Fruit fly (Drosophila melanogaster) whole organism, embryonic: ENCODE results near the gene CG11726.

Source experiments
- CG10147 ChIP-seq: fragments of 200-800 bp; sonication (Bioruptor generic); optimal IDR thresholded peaks from 2 replicates; lab custom pipeline; 2019; ENCODE audit warnings: missing biosample characterization, mild to moderate bottlenecking, missing genetic modification characterization, moderate library complexity
- CG10209 ChIP-seq: fragments of 200-800 bp; sonication (Bioruptor generic); optimal IDR thresholded peaks from 3 replicates; lab custom pipeline; 2017; ENCODE audit warnings: missing biosample characterization, mild to moderate bottlenecking, missing genetic modification characterization, missing genetic modification reagents
- CG10462 ChIP-seq: fragments of 200-800 bp; sonication (Bioruptor generic); optimal IDR thresholded peaks from 2 replicates; lab custom pipeline; 2016; ENCODE audit warnings: missing biosample characterization, missing genetic modification characterization
- CG11247 ChIP-seq: fragments of 200-800 bp; sonication (Bioruptor generic); IDR thresholded peaks from 2 replicates; pipeline ENCODE4 v1.3.6; 2022; ENCODE audit warnings: missing biosample characterization, missing genetic modification characterization
- CG12299 ChIP-seq: fragments of 200-800 bp; sonication (Bioruptor generic); optimal IDR thresholded peaks from 2 replicates; lab custom pipeline; 2018; ENCODE audit warnings: missing biosample characterization, mild to moderate bottlenecking, missing genetic modification characterization
- CG12744 ChIP-seq: fragments of 200-800 bp; sonication (Bioruptor generic); optimal IDR thresholded peaks from 2 replicates; lab custom pipeline; 2016; ENCODE audit warnings: missing biosample characterization, missing genetic modification characterization
- CG14441 ChIP-seq: fragments of 200-800 bp; sonication (Bioruptor generic); IDR thresholded peaks from 2 replicates; pipeline ENCODE4 v1.3.6; 2022; ENCODE audit warnings: missing biosample characterization, missing genetic modification characterization
- CG14860 ChIP-seq: fragments of 200-800 bp; sonication (Bioruptor generic); IDR thresholded peaks from 3 replicates; pipeline ENCODE4 v1.3.6; 2022; ENCODE audit warnings: missing biosample characterization, missing genetic modification characterization; ENCODE audit not compliant: partially characterized antibody
- CG14965 ChIP-seq: fragments of 200-800 bp; sonication (Bioruptor generic); optimal IDR thresholded peaks from 2 replicates; lab custom pipeline; 2016; ENCODE audit warnings: missing biosample characterization, missing genetic modification characterization, borderline replicate concordance
- CG16813 ChIP-seq: fragments of 200-800 bp; sonication (Bioruptor generic); IDR thresholded peaks from 3 replicates; pipeline ENCODE4 v1.3.6; 2022; ENCODE audit warnings: missing biosample characterization, missing genetic modification characterization; ENCODE audit not compliant: partially characterized antibody
- CG18011 ChIP-seq: fragments of 200-800 bp; sonication (Bioruptor generic); optimal IDR thresholded peaks from 2 replicates; lab custom pipeline; 2017; ENCODE audit warnings: missing biosample characterization, missing genetic modification characterization, mild to moderate bottlenecking, moderate library complexity, missing genotype
- CG30020 ChIP-seq: fragments of 200-800 bp; optimal IDR thresholded peaks from 2 replicates; lab custom pipeline; 2019; ENCODE audit warnings: missing biosample characterization, mild to moderate bottlenecking, missing genetic modification characterization, moderate library complexity
- CG31224 ChIP-seq: fragments of 200-800 bp; sonication (Bioruptor generic); IDR thresholded peaks from 2 replicates; pipeline ENCODE4 v1.3.6; 2022; ENCODE audit warnings: missing biosample characterization, missing genetic modification characterization
- CG31388 ChIP-seq: fragments of 200-800 bp; sonication (Bioruptor generic); optimal IDR thresholded peaks from 2 replicates; lab custom pipeline; 2016; ENCODE audit warnings: missing biosample characterization, missing genetic modification characterization
- CG32772 ChIP-seq: fragments of 200-800 bp; sonication (Bioruptor generic); IDR thresholded peaks from 2 replicates; pipeline ENCODE4 v1.3.6; 2022; ENCODE audit warnings: missing biosample characterization, missing genetic modification characterization
- CG34422 ChIP-seq: fragments of 200-800 bp; sonication (Bioruptor generic); IDR thresholded peaks from 3 replicates; pipeline ENCODE4 v1.3.6; 2022; ENCODE audit warnings: missing biosample characterization, missing genetic modification characterization
- CG4404 ChIP-seq: fragments of 200-800 bp; sonication (Bioruptor generic); IDR thresholded peaks from 2 replicates; pipeline ENCODE4 v1.3.6; 2022; ENCODE audit warnings: missing biosample characterization, missing genetic modification characterization
- CG5953 ChIP-seq: fragments of 200-800 bp; sonication (Bioruptor generic); IDR thresholded peaks from 2 replicates; pipeline ENCODE4 v1.3.6; 2022; ENCODE audit warnings: missing biosample characterization, missing genetic modification characterization
- CG6654 ChIP-seq: fragments of 200-800 bp; sonication (Bioruptor generic); optimal IDR thresholded peaks from 2 replicates; lab custom pipeline; 2017; ENCODE audit warnings: missing biosample characterization, mild to moderate bottlenecking, missing genetic modification characterization
- CG6765 ChIP-seq: fragments of 200-800 bp; sonication (Bioruptor generic); optimal IDR thresholded peaks from 3 replicates; lab custom pipeline; 2017; ENCODE audit warnings: missing biosample characterization, mild to moderate bottlenecking, missing genetic modification characterization
- CG7928 ChIP-seq: fragments of 200-800 bp; sonication (Bioruptor generic); optimal IDR thresholded peaks from 2 replicates; lab custom pipeline; 2017; ENCODE audit warnings: missing biosample characterization, mild to moderate bottlenecking, missing genetic modification characterization
- CTCF ChIP-seq: fragments of 200-800 bp; sonication (Bioruptor generic); optimal IDR thresholded peaks from 2 replicates; lab custom pipeline; 2017; ENCODE audit warnings: missing biosample characterization, mild to moderate bottlenecking, missing genetic modification characterization, moderate library complexity
- CkIIα-i1 ChIP-seq: fragments of 200-800 bp; sonication (Bioruptor generic); IDR thresholded peaks from 2 replicates; pipeline ENCODE4 v1.3.6; 2022; ENCODE audit warnings: missing biosample characterization, missing genetic modification characterization
- Dad ChIP-seq: fragments of 200-800 bp; sonication (Bioruptor generic); optimal IDR thresholded peaks from 3 replicates; lab custom pipeline; 2016; ENCODE audit warnings: missing biosample characterization, missing genetic modification characterization
- E2f1 ChIP-seq: fragments of 200-800 bp; sonication (Bioruptor generic); IDR thresholded peaks from 2 replicates; pipeline ENCODE4 v1.3.6; 2022; ENCODE audit warnings: missing biosample characterization, missing genetic modification characterization
- E2f2 ChIP-seq: fragments of 200-800 bp; sonication (Bioruptor generic); IDR thresholded peaks from 2 replicates; pipeline ENCODE4 v1.3.6; 2022; ENCODE audit warnings: missing biosample characterization, missing genetic modification characterization
- ERR ChIP-seq: fragments of 200-800 bp; sonication (Bioruptor generic); optimal IDR thresholded peaks from 2 replicates; lab custom pipeline; 2016; ENCODE audit warnings: missing biosample characterization, missing genetic modification characterization
- Ets97D ChIP-seq: fragments of 200-800 bp; sonication (Bioruptor generic); optimal IDR thresholded peaks from 3 replicates; lab custom pipeline; 2016; ENCODE audit warnings: missing biosample characterization, missing genetic modification characterization
- GATAe ChIP-seq: fragments of 200-800 bp; sonication (Bioruptor generic); conservative IDR thresholded peaks from 2 replicates; pipeline ENCODE4 v1.3.6; 2022; ENCODE audit warnings: missing biosample characterization, missing genetic modification characterization
- Gug ChIP-seq: fragments of 200-800 bp; sonication (Bioruptor generic); IDR thresholded peaks from 4 replicates; pipeline ENCODE4 v1.3.6; 2022; ENCODE audit warnings: missing biosample characterization, missing genetic modification characterization
- Xrp1 ChIP-seq: fragments of 200-800 bp; sonication (Bioruptor generic); IDR thresholded peaks from 2 replicates; pipeline ENCODE4 v1.3.6; 2022; ENCODE audit warnings: missing biosample characterization, missing genetic modification characterization
- al ChIP-seq: fragments of 200-800 bp; sonication (Bioruptor generic); IDR thresholded peaks from 2 replicates; pipeline ENCODE4 v1.3.6; 2022; ENCODE audit warnings: missing biosample characterization, missing genetic modification characterization
- amos ChIP-seq: fragments of 200-800 bp; sonication (Bioruptor generic); IDR thresholded peaks from 2 replicates; pipeline ENCODE4 v1.3.6; 2022; ENCODE audit warnings: missing biosample characterization, missing genetic modification characterization; ENCODE audit not compliant: partially characterized antibody
- ara ChIP-seq: fragments of 200-800 bp; sonication (Bioruptor generic); IDR thresholded peaks from 2 replicates; pipeline ENCODE4 v1.3.6; 2022; ENCODE audit warnings: missing biosample characterization, missing genetic modification characterization
- ase ChIP-seq: fragments of 200-800 bp; sonication (Bioruptor generic); IDR thresholded peaks from 3 replicates; pipeline ENCODE4 v1.3.6; 2022; ENCODE audit warnings: missing biosample characterization, missing genetic modification characterization
- bigmax ChIP-seq: fragments of 200-800 bp; sonication (Bioruptor generic); optimal IDR thresholded peaks from 2 replicates; lab custom pipeline; 2018; ENCODE audit warnings: missing biosample characterization, mild to moderate bottlenecking, missing genetic modification characterization
- chinmo ChIP-seq: fragments of 200-800 bp; sonication (Bioruptor generic); IDR thresholded peaks from 4 replicates; pipeline ENCODE4 v1.3.6; 2022; ENCODE audit warnings: missing biosample characterization, missing genetic modification characterization; ENCODE audit not compliant: partially characterized antibody
- ci ChIP-seq: fragments of 200-800 bp; sonication (Bioruptor generic); IDR thresholded peaks from 3 replicates; pipeline ENCODE4 v1.3.6; 2022; ENCODE audit warnings: missing biosample characterization, missing genetic modification characterization
- corto ChIP-seq: fragments of 200-800 bp; sonication (Bioruptor generic); optimal IDR thresholded peaks from 2 replicates; lab custom pipeline; 2016; ENCODE audit warnings: missing biosample characterization, mild to moderate bottlenecking, missing genetic modification characterization, moderate library complexity
- disco-r ChIP-seq: fragments of 200-800 bp; sonication (Bioruptor generic); optimal IDR thresholded peaks from 2 replicates; lab custom pipeline; 2016; ENCODE audit warnings: missing biosample characterization, missing genetic modification characterization
- dysf ChIP-seq: fragments of 200-800 bp; sonication (Bioruptor generic); IDR thresholded peaks from 3 replicates; pipeline ENCODE4 v1.3.6; 2022; ENCODE audit warnings: missing biosample characterization, missing genetic modification characterization
- fru ChIP-seq: fragments of >200 bp; optimal IDR thresholded peaks from 2 replicates; lab custom pipeline; 2017
- fu2 ChIP-seq: fragments of 200-800 bp; sonication (Bioruptor generic); optimal IDR thresholded peaks from 2 replicates; lab custom pipeline; 2016; ENCODE audit warnings: missing biosample characterization, missing genetic modification characterization
- gem ChIP-seq: fragments of 200-800 bp; sonication (Bioruptor generic); optimal IDR thresholded peaks from 2 replicates; lab custom pipeline; 2019; ENCODE audit warnings: missing biosample characterization, mild to moderate bottlenecking, missing genetic modification characterization, moderate library complexity
- hth ChIP-seq: fragments of >200 bp; optimal IDR thresholded peaks from 2 replicates; lab custom pipeline; 2017; ENCODE audit warnings: inconsistent platforms
- insv ChIP-seq, 2 experiments: fragments of 200-800 bp; sonication (Bioruptor generic); optimal IDR thresholded peaks; 3 replicates each; lab custom pipeline; 2016 to 2018; ENCODE audit warnings: missing biosample characterization in 2 of 2, missing genetic modification characterization in 2 of 2
- phol ChIP-seq: fragments of 200-800 bp; sonication (Bioruptor generic); optimal IDR thresholded peaks from 3 replicates; lab custom pipeline; 2018; ENCODE audit warnings: missing biosample characterization, mild to moderate bottlenecking, missing genetic modification characterization, moderate library complexity
- sc ChIP-seq, 3 experiments: fragments of >200 bp in 2 of 3; fragments of 200-800 bp in 1 of 3; sonication (Bioruptor generic) in 1 of 3; optimal IDR thresholded peaks; 2 replicates in 2 of 3; 3 replicates in 1 of 3; lab custom pipeline; 2017; ENCODE audit warnings: mild to moderate bottlenecking in 1 of 3, missing biosample characterization in 1 of 3, missing genetic modification characterization in 1 of 3, missing genetic modification reagents in 1 of 3
- schlank ChIP-seq: fragments of 200-800 bp; sonication (Bioruptor generic); optimal IDR thresholded peaks from 2 replicates; lab custom pipeline; 2018; ENCODE audit warnings: missing biosample characterization, mild to moderate bottlenecking, missing genetic modification characterization
- sob ChIP-seq: fragments of 200-800 bp; sonication (Bioruptor generic); IDR thresholded peaks from 2 replicates; pipeline ENCODE4 v1.3.6; 2022; ENCODE audit warnings: missing biosample characterization, missing genetic modification characterization
- sr ChIP-seq: fragments of 200-800 bp; sonication (Bioruptor generic); IDR thresholded peaks from 3 replicates; pipeline ENCODE4 v1.3.6; 2022; ENCODE audit warnings: missing biosample characterization, missing genetic modification characterization
- tup ChIP-seq: fragments of 200-800 bp; sonication (Bioruptor generic); optimal IDR thresholded peaks from 2 replicates; lab custom pipeline; 2016; ENCODE audit warnings: missing biosample characterization, mild to moderate bottlenecking, missing genetic modification characterization, moderate library complexity

CG11726 gene

dm6 chr3L:11403542-11403941, 9.1 kb downstream of the CG11726 start (continued):
- TF ChIP-seq CG5953 (no peak; the same call in 1 of the 2 replicates), disco-r (GFP tag; lab: Kevin White, UChicago) (peak; percentile 21), ERR (peak; percentile 25), CG31388 (no peak), CG32772 (GFP tag; lab: Robert Waterston, UW) (peak; percentile 65), CG6654 (no peak), CG16813 (GFP tag; lab: Robert Waterston, UW) (no peak), Gug (GFP tag; lab: Robert Waterston, UW) (peak; percentile 53; the same call in 3 of the 4 replicates), amos (GFP tag; lab: Robert Waterston, UW) (no peak), CG14965 (no peak), CG10147 (GFP tag; lab: Kevin White, UChicago) (peak; percentile 6), fru (lab: Kevin White, UChicago) (no peak), corto (GFP tag; lab: Kevin White, UChicago) (no peak), ara (peak; percentile 75), CG31224 (peak; percentile 38; the same call in 1 of the 2 replicates), hth (lab: Kevin White, UChicago) (no peak), CG10209 (peak; percentile 58), Xrp1 (GFP tag; lab: Robert Waterston, UW) (peak; percentile 85), GATAe (0 out of 2 replicates have a peak, but pooled peaks have one; percentile 19), dysf (GFP tag; lab: Robert Waterston, UW) (peak; percentile 76), insv (GFP tag; optimal IDR thresholded peaks at IDR 0.05; lab: Kevin White, UChicago) (no peak), phol (tag; lab: Kevin White, UChicago) (peak; percentile 51), CG12299 (tag; lab: Kevin White, UChicago) (no peak), schlank (no peak), sob (GFP tag; lab: Robert Waterston, UW) (peak; percentile 60), CG14441 (GFP tag; lab: Robert Waterston, UW) (peak; percentile 62), CG4404 (peak; percentile 88), Ets97D (GFP tag; lab: Kevin White, UChicago) (no peak), CG34422 (GFP tag; lab: Robert Waterston, UW) (0 out of 3 replicates have a peak, but pooled peaks have one; percentile 33), CG10462 (no peak), ase (no peak), fu2 (GFP tag; lab: Kevin White, UChicago) (peak; percentile 10), tup (GFP tag; lab: Kevin White, UChicago) (no peak), CG11247 (GFP tag; lab: Robert Waterston, UW) (0 out of 2 replicates have a peak, but pooled peaks have one; percentile 9), E2f1 (peak; percentile 55), Dad (GFP tag; lab: Kevin White, UChicago) (no peak), CG18011 (no peak), CG7928 (no peak), sc (optimal IDR thresholded peaks at IDR 0.05; lab: Kevin White, UChicago) (no peak), sc (GFP tag; optimal IDR thresholded peaks at IDR 0.05; lab: Kevin White, UChicago) (peak; percentile 40), CG14860 (GFP tag; lab: Robert Waterston, UW) (no peak), E2f2 (peak; percentile 40; the same call in 1 of the 2 replicates), ci (GFP tag; lab: Robert Waterston, UW) (peak; percentile 79), al (GFP tag; lab: Robert Waterston, UW) (no peak), CkIIα-i1 (GFP tag; lab: Robert Waterston, UW) (no peak), gem (tag; lab: Kevin White, UChicago) (peak; percentile 68), CG6765 (no peak), bigmax (no peak), CG12744 (GFP tag; lab: Kevin White, UChicago) (no peak), chinmo (GFP tag; lab: Robert Waterston, UW) (no peak), sr (GFP tag; lab: Robert Waterston, UW) (no peak), CTCF (GFP tag; lab: Kevin White, UChicago) (no peak), CG30020 (no peak)
